Worm (Caenorhabditis elegans): Measurements from ENCODE around the gene C08F1.8.

ce11 chrII:1831883-1832388 is 23.8 kb upstream of the C08F1.8 start, which contains the start of gene math-39:
- TF ChIP-seq unc-130 (GFP tag; optimal IDR thresholded peaks at IDR 0.05) (no peak), snpc-4 (GFP tag; optimal IDR thresholded peaks at IDR 0.05) (no peak), snpc-4 (tag; optimal IDR thresholded peaks at IDR 0.05) (no peak), pha-4 (tag; optimal IDR thresholded peaks at IDR 0.05) (no peak), F57C9.4 (tag; optimal IDR thresholded peaks at IDR 0.05) (no peak), F49E8.2 (tag; optimal IDR thresholded peaks at IDR 0.05; ENCODE audit: insufficient read depth) (no peak), madf-6 (GFP tag; IDR thresholded peaks at IDR 0.05) (no peak)
